Worm (Caenorhabditis elegans) whole organism, early embryonic: ENCODE results near the gene T24B8.4.

Experiments used
- B0310.2 ChIP-seq: sonication (generic microtip); optimal IDR thresholded peaks from 2 replicates; lab custom pipeline; 2016; ENCODE audit warnings: mild to moderate bottlenecking, missing genetic modification characterization, missing compliant biosample characterization
- F13C5.2 ChIP-seq: sonication (generic microtip); optimal IDR thresholded peaks from 2 replicates; lab custom pipeline; 2017; ENCODE audit warnings: mild to moderate bottlenecking, missing genetic modification characterization, inconsistent platforms, missing compliant biosample characterization
- aly-1 ChIP-seq: sonication (generic microtip); optimal IDR thresholded peaks from 2 replicates; lab custom pipeline; 2016; ENCODE audit warnings: missing genetic modification characterization, missing compliant biosample characterization
- ama-1 ChIP-seq: fragments of 150-350 bp; optimal IDR thresholded peaks from 2 replicates; lab custom pipeline; 2014
- ceh-13 ChIP-seq: fragments of 200-800 bp; sonication (Bioruptor generic); optimal IDR thresholded peaks from 2 replicates; lab custom pipeline; 2018; ENCODE audit warnings: mild to moderate bottlenecking, missing genetic modification characterization, missing compliant biosample characterization
- ceh-36 ChIP-seq: sonication (generic microtip); optimal IDR thresholded peaks from 2 replicates; lab custom pipeline; 2016; ENCODE audit warnings: missing genetic modification characterization, inconsistent platforms, missing compliant biosample characterization
- ets-7 ChIP-seq: sonication (generic microtip); optimal IDR thresholded peaks from 2 replicates; lab custom pipeline; 2016; ENCODE audit warnings: missing genotype, missing genetic modification characterization, missing compliant biosample characterization
- flt-1 ChIP-seq: fragments of 200-800 bp; sonication (Bioruptor generic); IDR thresholded peaks from 2 replicates; pipeline ENCODE4 v1.3.6; 2022; ENCODE audit warnings: missing genetic modification characterization, missing compliant biosample characterization
- hmbx-1 ChIP-seq: sonication (generic microtip); optimal IDR thresholded peaks from 2 replicates; lab custom pipeline; 2016; ENCODE audit warnings: mild to moderate bottlenecking, missing genetic modification characterization, missing compliant biosample characterization
- hmg-4 ChIP-seq: fragments of 200-800 bp; sonication (Bioruptor generic); optimal IDR thresholded peaks from 2 replicates; lab custom pipeline; 2018; ENCODE audit warnings: mild to moderate bottlenecking, missing genetic modification characterization, missing compliant biosample characterization
- hnd-1 ChIP-seq: sonication (generic microtip); optimal IDR thresholded peaks from 2 replicates; lab custom pipeline; 2016; ENCODE audit warnings: missing genetic modification characterization, missing compliant biosample characterization
- pes-1 ChIP-seq: fragments of 200-800 bp; sonication (Bioruptor generic); IDR thresholded peaks from 2 replicates; pipeline ENCODE4 v1.3.6; 2022; ENCODE audit warnings: missing genetic modification reagents, missing genetic modification characterization, missing compliant biosample characterization
- scrt-1 ChIP-seq: fragments of 200-800 bp; sonication (Bioruptor generic); IDR thresholded peaks from 2 replicates; pipeline ENCODE4 v1.3.6; 2022; ENCODE audit warnings: missing genetic modification characterization, missing compliant biosample characterization
- sea-1 ChIP-seq: fragments of 200-800 bp; sonication (Bioruptor generic); conservative IDR thresholded peaks from 2 replicates; pipeline ENCODE4 v1.3.6; 2022; ENCODE audit warnings: missing genetic modification characterization, missing compliant biosample characterization
- tbx-11 ChIP-seq: fragments of 200-800 bp; sonication (Bioruptor generic); IDR thresholded peaks from 2 replicates; pipeline ENCODE4 v1.3.6; 2022; ENCODE audit warnings: missing genetic modification characterization, missing compliant biosample characterization
- tbx-37 ChIP-seq: fragments of 200-800 bp; sonication (Bioruptor generic); conservative IDR thresholded peaks from 2 replicates; pipeline ENCODE4 v1.3.6; 2022; ENCODE audit warnings: missing genetic modification reagents, missing genetic modification characterization, missing compliant biosample characterization
- tra-4 ChIP-seq: sonication (generic microtip); optimal IDR thresholded peaks from 2 replicates; lab custom pipeline; 2017; ENCODE audit warnings: missing genetic modification characterization, missing compliant biosample characterization

T24B8.4 gene

ce11 chrII:9063350-9063749 is 7.3 kb downstream of the T24B8.4 start:
- no peak for TF ChIP-seq aly-1 (tag; lab: Kevin White, UChicago)
- TF ChIP-seq pes-1 (GFP tag; lab: Robert Waterston, UW), result peak; percentile 46; the same call in 1 of the 2 replicates
- no peak for TF ChIP-seq B0310.2 (tag; lab: Kevin White, UChicago)
- no peak for TF ChIP-seq F13C5.2 (tag; lab: Kevin White, UChicago)

- TF ChIP-seq ama-1 (no peak), hnd-1 (tag; lab: Kevin White, UChicago) (no peak), hmbx-1 (tag; lab: Kevin White, UChicago) (no peak), tra-4 (tag; lab: Kevin White, UChicago) (no peak), flt-1 (GFP tag; lab: Robert Waterston, UW) (no peak), ceh-36 (tag; lab: Kevin White, UChicago) (no peak), F13C5.2 (tag; lab: Kevin White, UChicago) (no peak), ceh-13 (GFP tag; lab: Kevin White, UChicago) (no peak), hmg-4 (GFP tag; lab: Kevin White, UChicago) (no peak), pes-1 (GFP tag; lab: Robert Waterston, UW) (no peak), ets-7 (tag; lab: Kevin White, UChicago) (no peak), tbx-11 (GFP tag; lab: Robert Waterston, UW) (no peak), sea-1 (GFP tag; lab: Robert Waterston, UW) (no peak), scrt-1 (GFP tag; lab: Robert Waterston, UW) (no peak), aly-1 (tag; lab: Kevin White, UChicago) (no peak), tbx-37 (GFP tag; lab: Robert Waterston, UW) (no peak), B0310.2 (tag; lab: Kevin White, UChicago) (no peak)
These were observed 8.2 kb downstream of the T24B8.4 start for ce11 chrII:9062261-9062948.

DNA sequence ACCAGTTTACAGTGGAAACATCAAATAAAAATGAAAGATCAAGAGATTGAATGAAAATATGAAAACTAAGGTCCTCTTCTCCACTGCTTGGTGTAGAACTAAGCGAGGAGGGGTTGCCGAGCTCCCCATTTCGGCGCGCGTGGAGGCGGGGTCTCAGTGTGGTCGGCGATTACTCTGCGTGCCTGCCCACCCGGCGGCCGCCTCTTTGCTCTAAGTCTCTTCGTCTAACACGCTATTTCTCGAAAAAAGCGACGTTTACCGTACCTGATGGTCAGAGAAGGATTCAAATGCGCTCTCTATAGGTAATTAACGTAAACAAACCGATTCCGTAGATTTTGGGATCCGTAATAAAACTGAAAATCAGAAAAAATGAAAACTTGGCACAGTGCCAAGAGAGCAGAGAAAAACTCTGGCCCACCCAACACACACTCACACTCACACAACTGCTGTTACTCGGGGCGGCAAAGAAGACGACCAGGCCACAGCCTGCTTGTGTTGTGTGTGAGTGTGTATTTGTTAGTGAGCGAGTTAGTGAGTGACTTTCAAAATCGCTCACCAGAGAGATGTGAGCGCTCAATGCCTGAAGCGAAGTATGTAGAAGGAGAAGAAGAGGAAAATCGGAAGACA is 9.0 kb downstream of the T24B8.4 start:
- TF ChIP-seq hmg-4 (GFP tag; lab: Kevin White, UChicago) (peak; percentile 22), ceh-36 (tag; lab: Kevin White, UChicago) (no peak)

ce11 chrII:9061099-9061498 is 9.5 kb downstream of the T24B8.4 start, which contains the start of gene T24B8.3:
Gene T24B8.3 (minus strand): TSS chrII:9061137.
- TF ChIP-seq tbx-37 (GFP tag; lab: Robert Waterston, UW) (no peak), sea-1 (GFP tag; lab: Robert Waterston, UW) (no peak), ama-1 (peak; percentile 43)

DNA sequence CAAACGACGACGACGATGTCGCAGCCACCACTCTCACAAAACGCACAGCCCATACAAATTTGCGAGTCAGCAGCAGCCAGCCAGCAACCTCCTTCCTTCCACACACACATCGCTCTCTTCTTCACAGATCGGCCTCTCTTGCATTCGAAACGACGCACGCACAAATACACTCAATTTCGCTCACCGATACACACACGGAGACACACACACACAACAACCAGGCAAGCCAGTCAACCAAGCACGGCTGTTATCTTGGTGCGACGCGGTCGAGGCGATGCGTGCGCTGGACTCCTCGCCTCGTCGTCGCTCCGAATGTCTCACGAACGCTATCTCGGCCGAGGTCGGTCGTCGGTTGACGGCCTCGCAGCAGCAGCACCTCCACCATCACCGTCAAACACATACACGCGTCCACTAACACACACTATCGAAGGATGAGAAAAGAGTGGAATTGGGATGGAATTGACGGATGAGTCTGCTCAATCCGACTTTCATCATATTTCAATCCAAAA is 10.3 kb downstream of the T24B8.4 start:
- TF ChIP-seq scrt-1 (GFP tag; lab: Robert Waterston, UW) (0 out of 2 replicates have a peak, but pooled peaks have one; percentile 34), ets-7 (tag; lab: Kevin White, UChicago) (no peak), pes-1 (GFP tag; lab: Robert Waterston, UW) (peak; percentile 72), ama-1 (peak; percentile 21), B0310.2 (tag; lab: Kevin White, UChicago) (peak; percentile 51), flt-1 (GFP tag; lab: Robert Waterston, UW) (no peak), tbx-37 (GFP tag; lab: Robert Waterston, UW) (no peak), aly-1 (tag; lab: Kevin White, UChicago) (peak; percentile 85), tra-4 (tag; lab: Kevin White, UChicago) (peak; percentile 19), hnd-1 (tag; lab: Kevin White, UChicago) (no peak), hmbx-1 (tag; lab: Kevin White, UChicago) (no peak), ceh-13 (GFP tag; lab: Kevin White, UChicago) (no peak), F13C5.2 (tag; lab: Kevin White, UChicago) (peak; percentile 80), tbx-11 (GFP tag; lab: Robert Waterston, UW) (no peak), sea-1 (GFP tag; lab: Robert Waterston, UW) (peak; percentile 68), ceh-36 (tag; lab: Kevin White, UChicago) (peak; percentile 56), hmg-4 (GFP tag; lab: Kevin White, UChicago) (peak; percentile 94)

DNA sequence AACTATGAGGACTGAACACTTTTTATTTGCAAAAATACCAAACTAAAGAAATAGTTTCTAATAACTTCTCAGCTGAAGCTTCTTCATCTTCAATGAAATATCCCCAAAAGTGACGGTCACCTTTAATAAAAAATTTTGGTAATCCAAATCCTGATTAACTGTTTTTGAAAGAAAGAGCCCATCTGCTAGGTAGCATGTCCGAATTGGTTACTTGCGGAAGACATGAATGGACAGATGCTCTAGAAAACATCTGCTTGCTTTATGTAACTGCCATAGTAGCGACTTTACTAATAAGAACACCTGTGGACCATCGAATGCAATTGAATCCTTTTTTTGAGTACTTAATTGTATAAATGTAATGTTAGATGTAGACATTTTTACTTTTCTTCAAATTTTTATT is 11.6 kb downstream of the T24B8.4 start:
- peak; percentile 79 for TF ChIP-seq ama-1
- no peak for TF ChIP-seq sea-1 (GFP tag; lab: Robert Waterston, UW)

- TF ChIP-seq tbx-11 (GFP tag; lab: Robert Waterston, UW) (no peak), flt-1 (GFP tag; lab: Robert Waterston, UW) (no peak), hmg-4 (GFP tag; lab: Kevin White, UChicago) (peak; percentile 51), tbx-37 (GFP tag; lab: Robert Waterston, UW) (no peak), F13C5.2 (tag; lab: Kevin White, UChicago) (peak; percentile 65)
These were observed 13.5 kb downstream of the T24B8.4 start, which contains the start of gene rpl-32 for ce11 chrII:9057035-9057668. Gene rpl-32 (minus strand): TSS chrII:9057085.
